Worm (Caenorhabditis elegans) whole organism, mixed stage, embryonic: Measurements from ENCODE around the gene srd-34.

Experiments used
- M03D4.4 ChIP-seq: sonication (generic microtip); optimal IDR thresholded peaks from 2 replicates; lab custom pipeline; 2017; ENCODE audit warnings: mild to moderate bottlenecking, missing genetic modification characterization, missing compliant biosample characterization
- bed-3 ChIP-seq: fragments of 200-800 bp; sonication (Bioruptor generic); optimal IDR thresholded peaks from 3 replicates; lab custom pipeline; 2018; ENCODE audit warnings: mild to moderate bottlenecking, missing genetic modification characterization, moderate library complexity, missing compliant biosample characterization
- blmp-1 ChIP-seq: fragments of 150-350 bp; optimal IDR thresholded peaks from 2 replicates; lab custom pipeline; 2014; ENCODE audit warnings: missing biosample characterization, missing genetic modification characterization
- ceh-39 ChIP-seq: fragments of 150-350 bp; optimal IDR thresholded peaks from 2 replicates; lab custom pipeline; 2014; ENCODE audit warnings: missing biosample characterization, missing genetic modification characterization
- ceh-43 ChIP-seq: fragments of 200-800 bp; sonication (Bioruptor generic); optimal IDR thresholded peaks from 2 replicates; lab custom pipeline; 2018; ENCODE audit warnings: mild to moderate bottlenecking, missing genetic modification characterization, moderate library complexity, missing compliant biosample characterization
- ceh-83 ChIP-seq: fragments of 200-800 bp; sonication (Bioruptor generic); optimal IDR thresholded peaks from 2 replicates; lab custom pipeline; 2018; ENCODE audit warnings: mild to moderate bottlenecking, missing genetic modification characterization, missing compliant biosample characterization
- ces-1 ChIP-seq: fragments of 150-350 bp; optimal IDR thresholded peaks from 2 replicates; lab custom pipeline; 2014; ENCODE audit warnings: missing biosample characterization, missing genetic modification reagents, missing genetic modification characterization
- cnd-1 ChIP-seq: fragments of 200-800 bp; sonication (Bioruptor generic); optimal IDR thresholded peaks from 2 replicates; lab custom pipeline; 2018; ENCODE audit warnings: mild to moderate bottlenecking, missing genetic modification characterization, missing compliant biosample characterization
- drap-1 ChIP-seq: fragments of 200-800 bp; sonication (Bioruptor generic); optimal IDR thresholded peaks from 3 replicates; lab custom pipeline; 2018; ENCODE audit warnings: mild to moderate bottlenecking, missing genetic modification characterization, missing compliant biosample characterization
- elt-1 ChIP-seq: sonication (generic microtip); optimal IDR thresholded peaks from 2 replicates; lab custom pipeline; 2017; ENCODE audit warnings: missing genetic modification characterization, mild to moderate bottlenecking, missing compliant biosample characterization, antibody characterized with exemption, moderate library complexity, borderline replicate concordance; ENCODE audit not compliant: insufficient read depth
- elt-3 ChIP-seq: fragments of 150-350 bp; optimal IDR thresholded peaks from 2 replicates; lab custom pipeline; 2014; ENCODE audit warnings: missing biosample characterization, missing genetic modification characterization
- flh-1 ChIP-seq: fragments of 200-800 bp; sonication (Bioruptor generic); optimal IDR thresholded peaks from 2 replicates; lab custom pipeline; 2018; ENCODE audit warnings: mild to moderate bottlenecking, missing genetic modification characterization, moderate library complexity, missing compliant biosample characterization
- ham-2 ChIP-seq: fragments of 200-800 bp; sonication (Bioruptor generic); optimal IDR thresholded peaks from 2 replicates; lab custom pipeline; 2018; ENCODE audit warnings: mild to moderate bottlenecking, missing genetic modification characterization, missing compliant biosample characterization
- hlh-1 ChIP-seq: fragments of 150-350 bp; optimal IDR thresholded peaks from 2 replicates; lab custom pipeline; 2014; ENCODE audit warnings: missing biosample characterization, missing genetic modification reagents, missing genetic modification characterization
- lin-13 ChIP-seq: fragments of 150-350 bp; optimal IDR thresholded peaks from 2 replicates; lab custom pipeline; 2014; ENCODE audit warnings: missing biosample characterization, missing genetic modification characterization
- lin-32 ChIP-seq: fragments of 200-800 bp; sonication (Bioruptor generic); optimal IDR thresholded peaks from 2 replicates; lab custom pipeline; 2018; ENCODE audit warnings: mild to moderate bottlenecking, missing genetic modification characterization, missing compliant biosample characterization
- mab-5 ChIP-seq: fragments of 150-350 bp; optimal IDR thresholded peaks from 2 replicates; lab custom pipeline; 2014; ENCODE audit warnings: missing biosample characterization, missing genetic modification characterization
- mls-2 ChIP-seq: sonication (generic microtip); optimal IDR thresholded peaks from 2 replicates; lab custom pipeline; 2016; ENCODE audit warnings: mild to moderate bottlenecking, missing genetic modification characterization, moderate library complexity, missing compliant biosample characterization
- nhr-12 ChIP-seq: fragments of 150-350 bp; optimal IDR thresholded peaks from 2 replicates; lab custom pipeline; 2014; ENCODE audit warnings: missing biosample characterization, missing genetic modification characterization
- nhr-2 ChIP-seq: fragments of 150-350 bp; optimal IDR thresholded peaks from 2 replicates; lab custom pipeline; 2014; ENCODE audit warnings: missing biosample characterization, missing genetic modification characterization
- nhr-237 ChIP-seq: fragments of 150-350 bp; optimal IDR thresholded peaks from 2 replicates; lab custom pipeline; 2014; ENCODE audit warnings: missing biosample characterization, missing genetic modification characterization
- nhr-28 ChIP-seq: fragments of 150-350 bp; optimal IDR thresholded peaks from 2 replicates; lab custom pipeline; 2014; ENCODE audit warnings: missing biosample characterization, missing genetic modification characterization
- nhr-76 ChIP-seq: sonication (generic microtip); optimal IDR thresholded peaks from 2 replicates; lab custom pipeline; 2017; ENCODE audit warnings: missing biosample characterization, missing genetic modification characterization
- pha-4 ChIP-seq: fragments of 150-350 bp; optimal IDR thresholded peaks from 2 replicates; lab custom pipeline; 2018; ENCODE audit warnings: missing biosample characterization, missing genetic modification reagents, missing genetic modification characterization
- sem-2 ChIP-seq: fragments of 200-800 bp; sonication (Bioruptor generic); optimal IDR thresholded peaks from 2 replicates; lab custom pipeline; 2018; ENCODE audit warnings: mild to moderate bottlenecking, missing genetic modification characterization, missing compliant biosample characterization
- snpc-4 ChIP-seq: fragments of 150-350 bp; optimal IDR thresholded peaks from 2 replicates; lab custom pipeline; 2014; ENCODE audit warnings: missing biosample characterization, missing genetic modification characterization
- sptf-1 ChIP-seq: sonication (generic microtip); optimal IDR thresholded peaks from 2 replicates; lab custom pipeline; 2017; ENCODE audit warnings: mild to moderate bottlenecking, missing genetic modification characterization, moderate library complexity, missing compliant biosample characterization
- tbx-8 ChIP-seq: fragments of 200-800 bp; sonication (Bioruptor generic); optimal IDR thresholded peaks from 2 replicates; lab custom pipeline; 2018; ENCODE audit warnings: mild to moderate bottlenecking, missing genetic modification characterization, moderate library complexity, missing compliant biosample characterization
- unc-120 ChIP-seq: sonication (generic microtip); optimal IDR thresholded peaks from 2 replicates; lab custom pipeline; 2017; ENCODE audit warnings: missing genetic modification characterization, missing compliant biosample characterization; ENCODE audit not compliant: poor library complexity, severe bottlenecking
- unc-39 ChIP-seq: fragments of 150-350 bp; optimal IDR thresholded peaks from 2 replicates; lab custom pipeline; 2014; ENCODE audit warnings: missing biosample characterization, missing genetic modification characterization
- zip-8 ChIP-seq: fragments of 150-350 bp; optimal IDR thresholded peaks from 2 replicates; lab custom pipeline; 2014; ENCODE audit warnings: missing biosample characterization, missing genetic modification characterization
- ztf-11 ChIP-seq: fragments of 150-350 bp; optimal IDR thresholded peaks from 2 replicates; lab custom pipeline; 2014; ENCODE audit warnings: missing biosample characterization, missing genetic modification characterization

The srd-34 gene

DNA sequence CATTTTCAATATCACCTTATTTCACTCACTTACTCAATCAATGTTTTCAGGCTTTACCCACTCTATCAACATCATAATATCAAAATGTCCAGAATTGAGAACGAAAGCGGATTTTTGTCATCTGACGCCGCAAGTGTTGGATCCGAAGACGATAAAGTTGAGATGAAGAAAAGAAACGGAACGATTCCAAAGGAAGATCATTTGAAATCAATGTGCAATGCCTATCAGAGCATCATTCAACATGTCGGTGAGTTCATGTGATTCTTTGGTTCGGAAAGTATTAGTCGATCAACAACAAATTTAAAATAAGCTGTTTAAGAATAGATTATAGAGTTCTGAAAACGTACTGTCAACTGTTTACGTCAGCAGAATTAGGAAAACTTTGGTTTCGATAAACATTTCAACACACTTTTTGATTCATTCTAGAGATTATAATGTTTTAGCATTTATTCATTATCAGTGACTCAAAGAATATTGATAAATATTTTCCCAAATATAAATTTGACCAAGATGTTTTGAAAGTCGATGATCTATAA lies 16.0 kb upstream of the srd-34 start, which contains the start of gene cat-4:
cat-4 (plus strand) TSS at position 51 of the 536 bp plus-strand sequence.
- TF ChIP-seq sptf-1 (tag; lab: Kevin White, UChicago): no peak
- TF ChIP-seq pha-4: no peak
- TF ChIP-seq elt-1 (tag; lab: Kevin White, UChicago): no peak
- TF ChIP-seq nhr-237 (tag; lab: Kevin White, UChicago): no peak
- no peak for TF ChIP-seq elt-3
- TF ChIP-seq nhr-28: no peak
- no peak for TF ChIP-seq bed-3
- no peak for TF ChIP-seq hlh-1 (tag; lab: Kevin White, UChicago)
- TF ChIP-seq blmp-1 (tag; lab: Kevin White, UChicago): no peak
- TF ChIP-seq zip-8 (tag; lab: Kevin White, UChicago): no peak

DNA sequence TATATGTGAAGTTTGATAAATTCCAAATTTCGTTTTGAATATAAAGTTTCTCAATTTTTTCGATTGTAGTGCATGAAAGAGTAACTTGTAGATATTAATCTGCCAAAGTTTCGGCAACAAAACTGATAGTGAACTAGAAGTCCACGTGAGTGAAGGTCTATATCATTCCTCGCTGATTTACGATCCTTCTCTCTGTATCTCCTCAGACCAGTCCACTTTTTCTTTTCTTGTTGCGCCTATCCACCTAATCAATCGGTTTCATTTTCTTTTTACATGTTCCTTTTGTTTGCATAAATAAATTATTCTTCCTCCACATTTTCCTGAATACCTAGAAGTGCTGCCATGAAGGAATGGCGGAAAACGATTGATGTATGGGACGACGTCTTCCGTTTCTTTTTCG lies 15.3 kb upstream of the srd-34 start:
- TF ChIP-seq nhr-12 (tag; lab: Kevin White, UChicago) (no peak), ces-1 (GFP tag; lab: Kevin White, UChicago) (no peak), ceh-39 (no peak), flh-1 (no peak), elt-1 (tag; lab: Kevin White, UChicago) (no peak), unc-120 (tag; lab: Kevin White, UChicago) (no peak), tbx-8 (GFP tag; lab: Kevin White, UChicago) (no peak), drap-1 (GFP tag; lab: Kevin White, UChicago) (no peak), sptf-1 (tag; lab: Kevin White, UChicago) (no peak), mls-2 (no peak)

DNA sequence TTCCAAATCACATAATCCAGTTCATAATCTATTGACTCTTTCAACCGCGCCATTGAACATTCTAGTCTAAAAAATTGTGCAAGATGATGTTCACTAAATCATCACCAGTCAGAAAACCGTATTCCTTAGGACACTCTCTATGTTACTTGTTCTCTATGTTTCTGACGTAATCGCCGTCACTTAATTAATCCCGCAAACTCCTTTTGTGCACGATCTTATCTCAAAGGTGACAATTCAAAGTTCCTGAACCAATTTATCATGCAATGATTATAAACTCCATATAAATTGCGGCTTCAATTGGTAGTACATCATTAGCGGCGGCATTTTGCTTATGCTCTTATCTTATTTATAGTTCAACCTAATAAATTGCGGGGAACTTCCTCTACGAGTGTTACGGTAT lies 13.9 kb upstream of the srd-34 start:
- TF ChIP-seq cnd-1 (tag; lab: Kevin White, UChicago) (no peak), bed-3 (no peak), mls-2 (no peak), unc-39 (no peak), ztf-11 (no peak), nhr-237 (tag; lab: Kevin White, UChicago) (no peak), lin-13 (no peak), hlh-1 (tag; lab: Kevin White, UChicago) (no peak)
- TF ChIP-seq, all 35 proteins: peak for 0

DNA sequence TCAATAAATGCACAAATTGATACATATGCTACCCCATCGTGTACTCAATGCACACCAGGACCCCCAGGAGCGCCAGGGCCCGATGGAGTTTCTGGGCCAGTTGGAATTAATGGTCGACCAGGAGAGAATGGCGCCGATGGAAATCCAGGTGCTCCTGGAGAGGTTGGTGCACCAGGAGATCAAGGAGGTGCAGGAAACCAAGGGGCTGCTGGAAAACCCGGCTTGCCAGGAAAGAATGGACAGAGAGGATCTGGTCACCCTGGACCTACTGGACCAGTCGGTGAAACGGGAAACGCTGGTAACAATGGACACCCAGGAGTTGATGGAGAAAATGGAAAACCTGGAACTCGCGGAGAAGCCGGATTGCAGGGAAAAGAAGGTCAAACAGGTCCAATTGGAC lies 12.8 kb upstream of the srd-34 start:
- TF ChIP-seq sem-2 (no peak), mab-5 (tag; lab: Kevin White, UChicago) (no peak), unc-39 (no peak), nhr-2 (tag; lab: Kevin White, UChicago) (no peak), ceh-83 (GFP tag; lab: Kevin White, UChicago) (no peak), ztf-11 (no peak), ceh-39 (no peak), ceh-43 (GFP tag; lab: Kevin White, UChicago) (no peak), elt-3 (no peak), snpc-4 (tag; lab: Kevin White, UChicago) (no peak), nhr-28 (no peak), zip-8 (tag; lab: Kevin White, UChicago) (no peak), flh-1 (no peak)

DNA sequence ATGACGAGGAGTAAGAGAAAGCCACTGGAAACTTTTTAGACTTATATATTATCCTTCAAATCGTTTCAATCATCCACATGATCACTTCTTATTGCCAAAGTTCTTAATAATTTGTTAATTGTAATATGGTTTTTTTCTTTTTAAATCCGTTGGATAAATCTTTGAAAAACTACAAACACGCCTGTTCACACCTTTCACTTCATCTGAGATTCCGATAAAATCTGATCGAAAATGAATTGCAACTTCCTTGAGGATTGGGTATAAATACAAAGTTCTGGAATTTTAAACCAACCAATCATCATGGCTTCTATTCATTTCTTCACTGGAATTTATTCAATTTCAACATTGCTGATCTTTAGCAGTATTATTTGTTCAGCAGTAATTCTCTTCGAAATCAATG lies 11.7 kb upstream of the srd-34 start, which contains the start of gene col-152:
col-152 (plus strand) TSS at position 301 of the 400 bp plus-strand sequence.
- TF ChIP-seq pha-4 (no peak), lin-32 (no peak), snpc-4 (tag; lab: Kevin White, UChicago) (no peak), nhr-237 (tag; lab: Kevin White, UChicago) (no peak), ces-1 (GFP tag; lab: Kevin White, UChicago) (no peak), nhr-2 (tag; lab: Kevin White, UChicago) (no peak), blmp-1 (tag; lab: Kevin White, UChicago) (no peak), ceh-43 (GFP tag; lab: Kevin White, UChicago) (no peak), ceh-39 (no peak), nhr-76 (no peak), hlh-1 (tag; lab: Kevin White, UChicago) (no peak), sem-2 (no peak), elt-3 (no peak)

DNA sequence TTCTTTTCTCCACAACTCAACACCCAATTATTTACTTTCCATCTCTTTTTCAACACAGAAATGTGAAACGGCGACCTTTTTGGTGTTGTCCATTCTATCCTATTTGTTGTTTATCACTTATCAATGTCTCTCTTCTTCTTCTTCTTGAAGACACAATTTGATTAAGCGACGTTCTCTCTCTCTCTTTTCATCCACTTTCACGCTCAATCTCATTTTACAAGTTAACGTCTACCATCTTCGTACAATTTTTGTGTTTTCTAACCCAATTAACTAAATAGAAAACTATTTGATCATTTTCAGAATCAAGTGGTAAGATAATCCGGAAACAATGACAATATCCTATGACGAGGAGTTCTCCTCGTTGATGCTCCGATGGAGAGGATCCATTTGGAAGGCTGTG lies 8.8 kb upstream of the srd-34 start, which contains the start of gene best-14:
best-14 (plus strand) TSS at position 301 of the 400 bp plus-strand sequence.
- TF ChIP-seq ham-2 (no peak), M03D4.4 (tag; lab: Kevin White, UChicago) (no peak), blmp-1 (tag; lab: Kevin White, UChicago) (no peak), pha-4 (no peak), nhr-76 (no peak), elt-1 (tag; lab: Kevin White, UChicago) (no peak)
- TF ChIP-seq, all 35 proteins: peak for 0
